Fruit fly (Drosophila melanogaster): ENCODE results near the gene CG15754.

Gene CG15754

DNA sequence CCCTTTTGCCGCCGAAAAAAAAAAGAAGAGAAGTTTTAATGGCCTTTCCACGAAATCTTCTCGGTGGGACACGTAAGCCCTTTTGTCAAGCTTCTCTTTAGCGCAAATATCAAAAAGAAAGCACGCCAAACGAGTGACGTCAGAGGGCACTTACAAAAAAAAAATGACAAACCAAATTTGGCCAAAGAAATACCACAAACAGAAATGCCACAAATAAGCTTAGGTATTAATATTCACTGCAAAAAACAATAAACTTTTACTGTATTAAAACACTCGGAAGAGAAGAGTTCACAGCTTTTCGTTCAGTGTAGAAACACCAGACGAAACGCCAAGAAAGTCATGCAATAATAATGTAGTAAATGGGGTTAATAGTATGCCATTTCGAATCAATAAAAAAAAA is 40.3 kb downstream of the CG15754 start (continued):
- TF ChIP-seq ap (GFP tag; IDR thresholded peaks at IDR 0.05), result 0 out of 2 replicates have a peak, but pooled peaks have one; percentile 19
- TF ChIP-seq CG14050 (GFP tag; IDR thresholded peaks at IDR 0.05), result peak; percentile 17; the same call in 1 of the 3 replicates
- TF ChIP-seq CG10979 (tag; optimal IDR thresholded peaks at IDR 0.05), result peak; percentile 19
- TF ChIP-seq CG1529 (GFP tag; optimal IDR thresholded peaks at IDR 0.05), result no peak
- no peak for TF ChIP-seq Fer3 (tag; optimal IDR thresholded peaks at IDR 0.05)
- TF ChIP-seq CG8290 (GFP tag; optimal IDR thresholded peaks at IDR 0.05), result no peak
- TF ChIP-seq CG8290 (tag; optimal IDR thresholded peaks at IDR 0.05), result no peak
- TF ChIP-seq dpn (GFP tag; optimal IDR thresholded peaks at IDR 0.05), result peak in 1 of 2 experiments; percentile 3
- TF ChIP-seq Mad (GFP tag; optimal IDR thresholded peaks at IDR 0.05), result no peak
- no peak for TF ChIP-seq CG6254 (GFP tag; optimal IDR thresholded peaks at IDR 0.05)
- TF ChIP-seq amos (GFP tag; IDR thresholded peaks at IDR 0.05; ENCODE audit: partially characterized antibody), result no peak
- TF ChIP-seq phol (tag; optimal IDR thresholded peaks at IDR 0.05), result peak; percentile 14
- TF ChIP-seq gem (tag; optimal IDR thresholded peaks at IDR 0.05), result peak; percentile 46
- TF ChIP-seq Chrac-16 (GFP tag; optimal IDR thresholded peaks at IDR 0.05), result no peak
- TF ChIP-seq Antp (GFP tag; optimal IDR thresholded peaks at IDR 0.05), result no peak
- TF ChIP-seq CG2199 (GFP tag; IDR thresholded peaks at IDR 0.05), result no peak
- TF ChIP-seq CG3838 (GFP tag; optimal IDR thresholded peaks at IDR 0.05), result no peak
- 0 out of 2 replicates have a peak, but pooled peaks have one; percentile 48 for TF ChIP-seq sob (GFP tag; IDR thresholded peaks at IDR 0.05)
- no peak for TF ChIP-seq abd-A (tag; optimal IDR thresholded peaks at IDR 0.05)
- no peak for TF ChIP-seq B-H2 (GFP tag; optimal IDR thresholded peaks at IDR 0.05)
- TF ChIP-seq CG9437 (GFP tag; optimal IDR thresholded peaks at IDR 0.05), result no peak
- no peak for TF ChIP-seq CG16863 (GFP tag; optimal IDR thresholded peaks at IDR 0.05)

DNA sequence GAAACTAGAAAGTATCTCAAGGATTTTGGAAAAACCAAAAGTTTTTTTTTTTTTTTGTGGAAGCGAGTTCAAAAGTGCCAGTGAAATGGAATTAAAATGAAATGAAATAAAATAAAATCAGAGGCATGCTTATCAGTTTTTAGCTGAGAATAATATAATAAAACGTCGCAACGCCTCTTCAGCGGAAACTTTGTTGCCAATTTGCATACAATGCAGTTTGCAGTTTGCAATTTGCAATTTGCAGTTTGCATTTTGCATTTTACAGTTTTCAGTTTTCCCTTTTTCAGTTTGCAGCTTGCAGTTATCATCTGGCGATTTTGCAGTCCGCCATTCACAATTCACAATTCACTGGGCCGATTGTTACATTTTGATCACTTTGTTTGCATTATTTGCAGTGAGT is 41.0 kb downstream of the CG15754 start:
- TF ChIP-seq Dll (GFP tag; IDR thresholded peaks at IDR 0.05; ENCODE audit: partially characterized antibody) (no peak), sug (tag; optimal IDR thresholded peaks at IDR 0.05) (no peak), CG17912 (GFP tag; optimal IDR thresholded peaks at IDR 0.05) (no peak), CG6654 (GFP tag; optimal IDR thresholded peaks at IDR 0.05) (no peak), sens (GFP tag) (peak; percentile 1)

DNA sequence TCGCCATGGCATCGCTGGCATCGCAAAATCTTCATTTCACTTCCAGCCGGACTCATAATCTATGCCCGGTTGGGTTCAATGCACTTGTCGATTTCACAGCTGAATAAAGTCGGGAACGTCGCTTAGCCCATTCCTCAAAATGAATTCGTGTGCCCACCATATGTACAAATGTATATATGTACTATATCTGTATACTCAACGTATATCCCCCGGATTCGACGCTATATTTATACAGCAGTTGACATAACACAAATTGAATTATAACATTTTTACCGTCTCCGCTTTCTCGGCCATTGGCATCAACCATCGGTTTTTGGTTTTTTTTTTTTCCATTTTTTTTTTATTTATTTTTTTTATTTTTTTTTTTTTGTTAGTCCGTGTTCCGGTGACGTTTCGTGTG is 42.4 kb downstream of the CG15754 start:
- TF ChIP-seq Fer3 (tag; optimal IDR thresholded peaks at IDR 0.05) (peak; percentile 29), CG2199 (GFP tag; IDR thresholded peaks at IDR 0.05) (no peak), CG34422 (GFP tag; IDR thresholded peaks at IDR 0.05) (no peak), CG2712 (tag; optimal IDR thresholded peaks at IDR 0.05) (no peak), CG14014 (GFP tag; IDR thresholded peaks at IDR 0.05) (peak; percentile 56; the same call in 1 of the 2 replicates), lbe (GFP tag; optimal IDR thresholded peaks at IDR 0.05) (peak; percentile 50), Meics (GFP tag; optimal IDR thresholded peaks at IDR 0.05) (peak; percentile 14), CTCF (GFP tag; optimal IDR thresholded peaks at IDR 0.05) (no peak), ewg (GFP tag; optimal IDR thresholded peaks at IDR 0.05) (no peak), CG34224 (GFP tag; IDR thresholded peaks at IDR 0.05; ENCODE audit: partially characterized antibody) (no peak), HLHmδ (GFP tag; optimal IDR thresholded peaks at IDR 0.05) (peak; percentile 29), CG12071 (GFP tag; optimal IDR thresholded peaks at IDR 0.05) (peak; percentile 40), Awh (GFP tag; IDR thresholded peaks at IDR 0.05) (peak; percentile 66; the same call in 1 of the 2 replicates), CG31441 (GFP tag; IDR thresholded peaks at IDR 0.05) (no peak), CG5953 (GFP tag; IDR thresholded peaks at IDR 0.05) (0 out of 2 replicates have a peak, but pooled peaks have one; percentile 13), CG10565 (GFP tag; optimal IDR thresholded peaks at IDR 0.05) (no peak), CG9609 (GFP tag; optimal IDR thresholded peaks at IDR 0.05) (no peak), CG18764 (GFP tag; optimal IDR thresholded peaks at IDR 0.05) (no peak), dm (GFP tag; optimal IDR thresholded peaks at IDR 0.05) (no peak), sqz (GFP tag; optimal IDR thresholded peaks at IDR 0.05) (peak; percentile 20), mirr (GFP tag; optimal IDR thresholded peaks at IDR 0.05) (peak; percentile 1), CG15479 (GFP tag; optimal IDR thresholded peaks at IDR 0.05) (no peak), CG3726 (GFP tag; IDR thresholded peaks at IDR 0.05) (no peak), CG12104 (GFP tag; optimal IDR thresholded peaks at IDR 0.05) (no peak), Ets97D (GFP tag; optimal IDR thresholded peaks at IDR 0.05) (no peak), cwo (GFP tag; optimal IDR thresholded peaks at IDR 0.05) (peak; percentile 9)

Data from whole organism, embryonic.